Fruit fly (Drosophila melanogaster) whole organism, larva: ENCODE measurements around the gene CG2218.

Experiments used
- noc ChIP-seq: fragments of 200-800 bp; sonication (Bioruptor generic); optimal IDR thresholded peaks from 3 replicates; lab custom pipeline; 2019; ENCODE audit warnings: missing biosample characterization, mild to moderate bottlenecking, missing genetic modification characterization, moderate library complexity

The CG2218 gene

dm6 chr3R:30454442-30454841 is 26.4 kb upstream of the CG2218 start:
- no peak for TF ChIP-seq noc (tag; lab: Kevin White, UChicago)

DNA sequence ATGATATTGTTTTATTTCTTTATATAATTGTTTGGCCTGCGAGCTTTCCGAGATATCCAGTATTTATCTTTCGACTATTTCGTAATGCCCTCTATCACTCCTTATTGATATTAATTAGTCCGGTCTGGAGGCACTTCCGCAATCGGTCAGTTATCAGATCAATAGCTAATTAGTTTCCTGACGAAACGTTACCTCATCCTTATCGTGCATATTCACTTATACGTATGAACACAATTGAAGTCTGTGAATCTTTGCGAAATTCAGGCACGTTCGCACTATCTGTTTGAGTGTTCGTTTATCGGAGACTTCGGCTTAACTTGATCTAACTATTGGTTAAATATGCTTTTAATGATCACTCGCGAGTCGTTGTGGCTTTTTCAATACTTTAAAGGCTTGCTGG is 25.2 kb upstream of the CG2218 start:
- TF ChIP-seq noc (tag; lab: Kevin White, UChicago), result no peak

DNA sequence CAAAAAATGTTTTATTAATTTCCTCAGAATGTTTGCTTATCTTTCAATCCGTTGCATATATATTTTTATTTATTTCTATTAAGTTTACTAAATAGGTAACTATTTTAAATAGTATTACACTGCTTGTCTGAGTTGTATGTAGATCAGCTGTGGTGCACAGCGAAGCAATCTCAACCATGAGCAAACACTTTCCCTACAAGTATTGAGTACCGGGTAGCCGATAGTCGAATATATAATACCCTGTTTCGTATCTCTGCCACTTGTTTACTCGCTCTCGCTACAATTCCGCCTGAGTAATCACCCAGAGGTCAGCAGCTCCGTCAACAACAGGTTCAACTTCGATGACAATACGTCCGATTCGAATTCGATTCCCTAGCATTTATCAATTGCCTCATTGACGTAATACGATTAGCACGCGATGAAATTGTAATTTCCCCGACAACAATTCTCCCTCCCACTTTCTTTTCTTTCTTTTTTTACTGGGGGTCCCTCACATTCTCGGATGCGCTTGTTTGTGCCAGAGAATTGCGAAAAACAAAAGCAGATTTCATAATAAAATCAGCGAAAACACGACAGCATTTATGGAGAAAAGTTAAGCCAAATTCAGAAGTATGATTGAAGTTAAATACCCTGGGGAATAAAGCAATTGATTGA is 22.7 kb upstream of the CG2218 start:
- no peak for TF ChIP-seq noc (tag; lab: Kevin White, UChicago)

DNA sequence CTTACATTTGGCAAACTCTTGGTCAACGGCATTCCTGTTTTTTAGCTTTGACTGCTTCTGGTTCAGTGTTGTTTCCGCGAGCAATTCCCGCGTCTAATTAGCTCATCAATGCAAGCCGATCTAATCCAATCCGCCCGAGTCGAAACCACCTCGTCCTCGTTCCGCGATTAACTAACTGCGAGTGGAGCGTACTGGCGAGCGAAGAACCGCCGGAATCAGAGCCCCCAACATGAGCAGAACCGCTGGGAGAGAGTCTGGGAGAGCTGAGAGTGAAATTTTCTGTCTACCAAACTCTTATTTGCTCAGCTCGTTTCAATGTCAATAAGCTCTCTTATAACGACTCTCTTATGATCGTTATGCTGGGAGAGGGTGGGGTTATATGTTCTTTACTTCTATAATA is 22.1 kb upstream of the CG2218 start:
- TF ChIP-seq noc (tag; lab: Kevin White, UChicago), result peak; percentile 56

DNA sequence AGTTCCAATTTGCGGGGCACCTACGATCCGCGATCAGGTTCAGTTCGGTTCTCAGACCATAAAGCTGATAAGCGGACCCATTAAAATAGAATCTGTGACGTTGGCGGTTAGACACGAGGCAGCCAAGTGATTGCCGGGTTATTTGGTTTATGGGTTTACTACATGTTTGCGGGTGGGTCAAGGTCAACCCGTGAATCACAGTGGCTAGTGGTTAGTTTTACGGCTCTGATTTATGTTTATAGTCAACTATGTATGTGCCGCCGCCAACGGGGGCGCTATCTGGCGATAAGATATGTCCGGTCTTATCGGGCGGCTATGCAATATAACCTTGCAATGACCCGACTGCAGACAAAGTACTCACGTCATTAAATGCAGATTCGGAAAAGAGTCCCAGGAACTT is 21.4 kb upstream of the CG2218 start:
- TF ChIP-seq noc (tag; lab: Kevin White, UChicago), result peak; percentile 70

DNA sequence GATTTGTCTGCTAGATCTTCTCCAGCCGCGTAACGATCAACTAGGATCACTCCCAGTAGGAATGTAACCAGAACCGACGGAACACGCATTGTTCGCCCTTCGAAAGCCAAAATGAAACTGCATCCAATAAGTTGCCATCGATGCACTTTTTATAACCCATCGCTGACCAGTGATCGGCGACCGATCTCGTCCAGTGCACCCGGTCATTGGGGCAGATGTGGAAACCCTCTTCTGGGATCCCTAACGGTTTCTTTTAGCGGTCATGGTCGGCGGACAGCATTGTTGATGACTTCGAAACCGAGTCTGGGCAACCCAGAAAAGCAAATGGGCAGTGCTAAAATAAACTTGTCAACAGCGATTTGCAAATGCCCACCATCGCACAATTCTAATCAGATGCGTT is 16.9 kb upstream of the CG2218 start, which contains the start of gene Osi23:
Osi23 (minus strand) TSS at position 101 of the 400 bp plus-strand sequence.
- TF ChIP-seq noc (tag; lab: Kevin White, UChicago), result no peak

dm6 chr3R:30443549-30444133 is 15.6 kb upstream of the CG2218 start, which contains the start of gene CG15537:
CG15537 (minus strand) TSS chr3R:30443599.
- no peak for TF ChIP-seq noc (tag; lab: Kevin White, UChicago)

- no peak for TF ChIP-seq noc (tag; lab: Kevin White, UChicago)
Observed at dm6 chr3R:30431258-30432114, 3.4 kb upstream of the CG2218 start, which contains the start of gene CG15534. CG15534 (plus strand) TSS chr3R:30432064.

- TF ChIP-seq noc (tag; lab: Kevin White, UChicago), result no peak
Observed at dm6 chr3R:30428459-30428858, 383 bp upstream of the CG2218 start, which contains the start of gene CG15533. CG15533 (plus strand) TSS chr3R:30428820.

dm6 chr3R:30426626-30427025 is 1.4 kb downstream of the CG2218 start:
- no peak for TF ChIP-seq noc (tag; lab: Kevin White, UChicago)

DNA sequence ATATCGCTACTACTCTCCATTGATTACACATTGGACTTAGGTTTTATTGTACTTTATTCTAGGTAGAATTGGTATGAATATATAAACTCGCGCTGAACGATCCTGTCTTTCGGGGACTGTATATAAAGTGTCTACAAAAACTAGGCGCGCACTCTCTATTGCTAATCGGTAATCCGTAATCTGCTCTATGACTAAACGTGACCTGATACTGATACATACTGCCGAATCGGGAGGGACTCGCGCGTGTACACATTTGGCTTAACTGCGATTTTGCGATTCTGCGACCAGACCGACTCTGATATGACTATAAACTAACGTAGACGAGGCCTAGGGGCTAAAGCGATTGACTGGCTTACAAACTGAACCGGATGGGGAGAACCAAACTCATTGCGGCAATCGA is 2.5 kb downstream of the CG2218 start:
- no peak for TF ChIP-seq noc (tag; lab: Kevin White, UChicago)

DNA sequence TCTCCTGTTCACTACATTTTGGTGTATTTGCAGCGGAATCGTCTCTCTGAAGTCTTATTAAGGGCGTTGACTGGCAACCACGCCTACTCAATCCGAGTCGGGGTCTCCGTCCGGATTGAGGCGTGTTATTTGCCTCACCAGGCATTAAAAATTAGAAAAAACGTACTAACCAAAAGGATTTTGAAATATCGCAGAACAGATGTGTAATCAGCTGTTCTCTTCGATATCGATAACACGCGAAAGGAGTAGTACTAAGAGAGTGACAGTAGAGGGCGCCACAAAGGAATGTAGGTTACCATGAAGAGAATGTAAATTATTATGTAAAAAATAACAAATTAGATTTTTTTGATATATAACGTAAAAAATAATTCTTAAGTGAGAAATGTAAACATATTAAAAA is 3.1 kb downstream of the CG2218 start, which contains the start of gene CG15536:
CG15536 (minus strand) TSS at position 170 of the 400 bp plus-strand sequence.
- no peak for TF ChIP-seq noc (tag; lab: Kevin White, UChicago)

DNA sequence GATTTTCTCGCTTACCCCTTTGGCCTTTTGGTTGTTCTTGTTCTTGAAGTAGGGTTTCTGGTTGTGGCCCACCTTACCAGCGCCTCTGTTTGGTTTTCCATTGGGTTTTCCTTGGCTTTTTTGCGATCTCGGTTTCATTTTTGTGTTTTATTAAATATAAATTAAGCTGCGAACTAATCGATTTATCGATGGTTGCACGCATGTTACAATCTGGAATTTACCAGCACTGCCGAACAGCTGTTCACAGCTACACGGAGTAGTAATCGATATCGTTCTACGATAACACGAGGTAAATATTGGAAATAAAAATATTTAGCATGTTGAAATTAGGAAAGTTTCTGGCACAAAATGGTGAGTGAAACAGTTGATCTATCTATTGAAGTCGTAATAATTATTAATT is 4.4 kb downstream of the CG2218 start, which contains the start of the genes CG15535 and mRpS18C:
CG15535 (minus strand) TSS at position 235 of the 400 bp plus-strand sequence.
mRpS18C (plus strand) TSS at position 280 of the 400 bp plus-strand sequence.
- TF ChIP-seq noc (tag; lab: Kevin White, UChicago), result no peak

DNA sequence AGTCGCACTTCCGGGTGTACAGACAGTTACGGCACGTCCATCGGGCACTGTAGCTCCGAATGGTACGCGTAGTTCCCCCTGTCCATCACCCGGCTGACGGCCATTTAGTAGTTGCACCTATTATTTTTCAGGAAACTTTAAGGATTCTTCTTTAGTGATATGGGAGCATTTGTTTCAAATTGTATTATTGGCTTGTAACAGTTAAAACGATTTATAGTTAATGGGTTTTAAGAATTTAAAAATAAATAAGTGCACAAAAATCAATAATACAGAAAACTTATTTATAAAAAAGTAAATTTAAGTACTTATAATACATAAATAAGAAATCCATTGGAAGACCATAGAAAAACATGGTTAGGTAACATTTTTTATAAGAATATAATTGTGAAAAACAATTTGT is 5.2 kb downstream of the CG2218 start, which contains the start of the genes CG2217 and CG42740:
CG2217 (minus strand) TSS at position 101 of the 400 bp plus-strand sequence.
CG42740 (minus strand) TSS at position 101 of the 400 bp plus-strand sequence.
- TF ChIP-seq noc (tag; lab: Kevin White, UChicago), result no peak

DNA sequence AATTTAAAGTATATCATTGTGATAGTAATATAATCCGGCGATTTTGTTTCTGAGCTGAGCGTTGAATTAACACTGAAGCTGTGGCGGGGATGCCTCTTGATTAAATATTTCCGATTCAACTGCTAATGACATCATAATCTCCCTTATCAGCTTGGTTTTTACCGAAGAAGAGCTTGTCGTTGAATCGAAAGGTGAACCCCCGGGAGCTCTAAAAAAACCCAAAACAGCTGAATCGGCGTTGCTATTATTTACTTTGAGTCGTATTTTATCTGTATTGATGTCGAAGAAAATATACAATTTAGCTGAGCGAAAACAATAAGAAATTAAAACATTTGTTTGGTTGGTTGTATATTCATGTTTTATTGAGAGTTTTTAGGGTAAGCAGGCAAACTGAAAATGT is 8.9 kb downstream of the CG2218 start:
- no peak for TF ChIP-seq noc (tag; lab: Kevin White, UChicago)
